Worm (Caenorhabditis elegans) whole organism, young adult: ENCODE measurements around the gene T06D8.9.

Experiments used
- B0019.2 ChIP-seq: fragments of 200-800 bp; sonication (Bioruptor generic); conservative IDR thresholded peaks from 2 replicates; pipeline ENCODE4 v1.3.6; 2022; ENCODE audit warnings: missing genetic modification reagents, missing genetic modification characterization, missing compliant biosample characterization
- B0035.1 ChIP-seq: sonication (generic microtip); optimal IDR thresholded peaks from 2 replicates; lab custom pipeline; 2016; ENCODE audit warnings: missing genetic modification characterization, mild to moderate bottlenecking, missing compliant biosample characterization, missing genotype, missing genetic modification reagents
- B0336.3 ChIP-seq: fragments of 200-800 bp; sonication (Bioruptor generic); IDR thresholded peaks from 2 replicates; pipeline ENCODE4 v1.3.6; 2022; ENCODE audit warnings: missing genetic modification characterization, missing compliant biosample characterization
- D2030.7 ChIP-seq: fragments of 200-800 bp; sonication (Bioruptor generic); IDR thresholded peaks from 2 replicates; pipeline ENCODE4 v1.3.6; 2022; ENCODE audit warnings: missing genetic modification reagents, missing genetic modification characterization, missing compliant biosample characterization
- F23B12.7 ChIP-seq: sonication (generic microtip); optimal IDR thresholded peaks from 2 replicates; lab custom pipeline; 2017; ENCODE audit warnings: missing genetic modification characterization, mild to moderate bottlenecking, missing compliant biosample characterization, antibody characterized with exemption, moderate library complexity; ENCODE audit not compliant: insufficient read depth
- F33H1.4 ChIP-seq: fragments of 200-800 bp; sonication (Bioruptor generic); IDR thresholded peaks from 2 replicates; pipeline ENCODE4 v1.3.6; 2022; ENCODE audit warnings: missing genetic modification reagents, missing genetic modification characterization, missing compliant biosample characterization
- F37B4.10 ChIP-seq: fragments of 200-800 bp; sonication (Bioruptor generic); IDR thresholded peaks from 2 replicates; pipeline ENCODE4 v1.3.6; 2022; ENCODE audit warnings: missing genetic modification characterization, missing compliant biosample characterization
- F49E8.2 ChIP-seq: sonication (generic microtip); optimal IDR thresholded peaks from 3 replicates; lab custom pipeline; 2017; ENCODE audit warnings: missing genetic modification characterization, mild to moderate bottlenecking, missing compliant biosample characterization, antibody characterized with exemption, moderate library complexity; ENCODE audit not compliant: insufficient read depth
- F55B11.4 ChIP-seq: sonication (generic microtip); optimal IDR thresholded peaks from 2 replicates; lab custom pipeline; 2016; ENCODE audit warnings: missing compliant biosample characterization, missing genetic modification characterization, borderline replicate concordance; ENCODE audit not compliant: insufficient read depth
- K12H6.12 ChIP-seq: fragments of 200-800 bp; sonication (Bioruptor generic); optimal IDR thresholded peaks from 2 replicates; lab custom pipeline; 2018; ENCODE audit warnings: mild to moderate bottlenecking, missing genetic modification characterization, missing compliant biosample characterization
- Y53F4B.3 ChIP-seq: fragments of 200-800 bp; sonication (Bioruptor generic); IDR thresholded peaks from 2 replicates; pipeline ENCODE4 v1.3.6; 2022; ENCODE audit warnings: missing genetic modification reagents, missing genetic modification characterization, missing compliant biosample characterization
- Y67H2A.10 ChIP-seq: fragments of 200-800 bp; sonication (Bioruptor generic); conservative IDR thresholded peaks from 2 replicates; pipeline ENCODE4 v1.3.6; 2022; ENCODE audit warnings: missing genetic modification reagents, missing genetic modification characterization, missing compliant biosample characterization
- Y95B8A.8 ChIP-seq: fragments of 200-800 bp; sonication (Bioruptor generic); IDR thresholded peaks from 2 replicates; pipeline ENCODE4 v1.3.6; 2022; ENCODE audit warnings: missing genetic modification reagents, missing genetic modification characterization, missing compliant biosample characterization
- akir-1 ChIP-seq: fragments of 200-800 bp; sonication (Bioruptor generic); optimal IDR thresholded peaks from 2 replicates; lab custom pipeline; 2018; ENCODE audit warnings: mild to moderate bottlenecking, missing genetic modification characterization, moderate library complexity, missing compliant biosample characterization
- ama-1 ChIP-seq, 3 experiments: fragments of 150-350 bp in 1 of 3; sonication (generic microtip) in 2 of 3; optimal IDR thresholded peaks; 2 replicates each; lab custom pipeline; 2014 to 2018; ENCODE audit warnings: missing biosample characterization in 2 of 3, missing genetic modification characterization in 2 of 3, missing genetic modification reagents in 2 of 3
- aptf-3 ChIP-seq: fragments of 200-800 bp; sonication (Bioruptor generic); IDR thresholded peaks from 2 replicates; pipeline ENCODE4 v1.3.6; 2022; ENCODE audit warnings: missing genetic modification characterization, missing compliant biosample characterization
- athp-1 ChIP-seq: sonication (generic microtip); optimal IDR thresholded peaks from 2 replicates; lab custom pipeline; 2017; ENCODE audit warnings: mild to moderate bottlenecking, missing genetic modification characterization, missing compliant biosample characterization
- attf-3 ChIP-seq: fragments of 200-800 bp; sonication (Bioruptor generic); conservative IDR thresholded peaks from 2 replicates; pipeline ENCODE4 v1.3.6; 2022; ENCODE audit warnings: missing genetic modification reagents, missing genetic modification characterization, missing compliant biosample characterization
- attf-6 ChIP-seq: fragments of 200-800 bp; sonication (Bioruptor generic); IDR thresholded peaks from 2 replicates; pipeline ENCODE4 v1.3.6; 2022; ENCODE audit warnings: missing genetic modification reagents, missing genetic modification characterization, missing compliant biosample characterization
- bed-1 ChIP-seq: fragments of 200-800 bp; sonication (Bioruptor generic); IDR thresholded peaks from 2 replicates; pipeline ENCODE4 v1.3.6; 2022; ENCODE audit warnings: missing genetic modification reagents, missing genetic modification characterization, missing compliant biosample characterization
- cebp-1 ChIP-seq, 2 experiments: fragments of 200-800 bp in 1 of 2; sonication (Bioruptor generic) in 1 of 2; sonication (generic microtip) in 1 of 2; IDR thresholded peaks in 1 of 2; optimal IDR thresholded peaks in 1 of 2; 2 replicates each; pipeline versions ENCODE4 v1.3.6 to Lab custom; 2017 to 2022; ENCODE audit warnings: missing compliant biosample characterization in 2 of 2, missing genetic modification characterization in 2 of 2, mild to moderate bottlenecking in 1 of 2, missing genetic modification reagents in 1 of 2, moderate library complexity in 1 of 2
- cebp-2 ChIP-seq: fragments of 200-800 bp; sonication (Bioruptor generic); IDR thresholded peaks from 2 replicates; pipeline ENCODE4 v1.3.6; 2022; ENCODE audit warnings: missing genetic modification characterization, missing compliant biosample characterization
- ceh-91 ChIP-seq: fragments of 200-800 bp; sonication (Bioruptor generic); IDR thresholded peaks from 2 replicates; pipeline ENCODE4 v1.3.6; 2022; ENCODE audit warnings: missing genetic modification reagents, missing genetic modification characterization, missing compliant biosample characterization
- dox-1 ChIP-seq: fragments of 200-800 bp; sonication (Bioruptor generic); IDR thresholded peaks from 2 replicates; pipeline ENCODE4 v1.3.6; 2022; ENCODE audit warnings: missing genetic modification reagents, missing genetic modification characterization, missing compliant biosample characterization
- dpl-1 ChIP-seq: fragments of 150-350 bp; optimal IDR thresholded peaks from 2 replicates; lab custom pipeline; 2014; ENCODE audit warnings: missing biosample characterization, missing genetic modification reagents, missing genetic modification characterization
- ekl-4 ChIP-seq: fragments of 200-800 bp; sonication (Bioruptor generic); IDR thresholded peaks from 2 replicates; pipeline ENCODE4 v1.3.6; 2022; ENCODE audit warnings: missing genetic modification reagents, missing genetic modification characterization, missing compliant biosample characterization
- hmg-20 ChIP-seq: fragments of 200-800 bp; sonication (Bioruptor generic); IDR thresholded peaks from 2 replicates; pipeline ENCODE4 v1.3.6; 2022; ENCODE audit warnings: missing genetic modification reagents, missing genetic modification characterization, missing compliant biosample characterization
- lag-1 ChIP-seq: fragments of 200-800 bp; sonication (Bioruptor generic); IDR thresholded peaks from 2 replicates; pipeline ENCODE4 v1.3.6; 2022; ENCODE audit warnings: missing genetic modification reagents, missing genetic modification characterization, missing compliant biosample characterization
- lin-54 ChIP-seq: fragments of 200-800 bp; sonication (Bioruptor generic); optimal IDR thresholded peaks from 2 replicates; lab custom pipeline; 2018; ENCODE audit warnings: mild to moderate bottlenecking, missing genetic modification characterization, missing compliant biosample characterization
- lir-1 ChIP-seq: fragments of 200-800 bp; sonication (Bioruptor generic); conservative IDR thresholded peaks from 2 replicates; pipeline ENCODE4 v1.3.6; 2022; ENCODE audit warnings: missing genetic modification reagents, missing genetic modification characterization, missing compliant biosample characterization
- madf-10 ChIP-seq: sonication (generic microtip); optimal IDR thresholded peaks from 2 replicates; lab custom pipeline; 2016; ENCODE audit warnings: mild to moderate bottlenecking, missing genetic modification characterization, missing compliant biosample characterization
- madf-3 ChIP-seq: fragments of 200-800 bp; sonication (Bioruptor generic); IDR thresholded peaks from 2 replicates; pipeline ENCODE4 v1.3.6; 2022; ENCODE audit warnings: missing genetic modification reagents, missing genetic modification characterization, missing compliant biosample characterization
- madf-6 ChIP-seq: fragments of 200-800 bp; sonication (Bioruptor generic); IDR thresholded peaks from 2 replicates; pipeline ENCODE4 v1.3.6; 2022; ENCODE audit warnings: missing genetic modification reagents, missing genetic modification characterization, missing compliant biosample characterization
- madf-8 ChIP-seq: fragments of 200-800 bp; sonication (Bioruptor generic); conservative IDR thresholded peaks from 2 replicates; pipeline ENCODE4 v1.3.6; 2022; ENCODE audit warnings: missing genetic modification reagents, missing genetic modification characterization, missing compliant biosample characterization
- nfyb-1 ChIP-seq: fragments of 200-800 bp; sonication (Bioruptor generic); IDR thresholded peaks from 2 replicates; pipeline ENCODE4 v1.3.6; 2022; ENCODE audit warnings: missing genetic modification reagents, missing genetic modification characterization, missing compliant biosample characterization
- nhr-80 ChIP-seq: sonication (generic microtip); optimal IDR thresholded peaks from 2 replicates; lab custom pipeline; 2016; ENCODE audit warnings: missing genetic modification characterization, missing compliant biosample characterization
- rcor-1 ChIP-seq: fragments of 200-800 bp; sonication (Bioruptor generic); IDR thresholded peaks from 2 replicates; pipeline ENCODE4 v1.3.6; 2022; ENCODE audit warnings: missing genetic modification reagents, missing genetic modification characterization, missing compliant biosample characterization
- snpc-1.1 ChIP-seq: sonication (generic microtip); optimal IDR thresholded peaks from 2 replicates; lab custom pipeline; 2017; ENCODE audit warnings: missing genetic modification characterization, mild to moderate bottlenecking, missing compliant biosample characterization, antibody characterized with exemption, moderate library complexity, missing genotype, missing genetic modification reagents; ENCODE audit not compliant: insufficient read depth
- snpc-1.3 ChIP-seq: sonication (generic microtip); optimal IDR thresholded peaks from 2 replicates; lab custom pipeline; 2017; ENCODE audit warnings: missing genetic modification characterization, mild to moderate bottlenecking, missing compliant biosample characterization, antibody characterized with exemption, moderate library complexity, missing genotype, missing genetic modification reagents; ENCODE audit not compliant: insufficient read depth
- snpc-3.4 ChIP-seq: sonication (generic microtip); optimal IDR thresholded peaks from 2 replicates; lab custom pipeline; 2017; ENCODE audit warnings: missing genetic modification characterization, mild to moderate bottlenecking, missing compliant biosample characterization, antibody characterized with exemption, moderate library complexity, missing genotype, missing genetic modification reagents
- snpc-4 ChIP-seq, 5 experiments: fragments of 150-350 bp in 1 of 5; sonication (generic microtip) in 4 of 5; optimal IDR thresholded peaks; 2 replicates each; lab custom pipeline; 2014 to 2018; ENCODE audit warnings: missing genetic modification characterization in 5 of 5, missing biosample characterization in 3 of 5, antibody characterized with exemption in 2 of 5, mild to moderate bottlenecking in 2 of 5, missing compliant biosample characterization in 2 of 5, missing genotype in 2 of 5, moderate library complexity in 2 of 5, missing genetic modification reagents in 1 of 5
- tbp1 ChIP-seq: fragments of 200-800 bp; sonication (Bioruptor generic); optimal IDR thresholded peaks from 2 replicates; lab custom pipeline; 2018; ENCODE audit warnings: mild to moderate bottlenecking, missing genetic modification characterization, missing compliant biosample characterization
- unc-130 ChIP-seq: sonication (generic microtip); optimal IDR thresholded peaks from 2 replicates; lab custom pipeline; 2016; ENCODE audit warnings: missing genetic modification reagents, missing genetic modification characterization, missing compliant biosample characterization
- ztf-6 ChIP-seq: fragments of 200-800 bp; sonication (Bioruptor generic); IDR thresholded peaks from 2 replicates; pipeline ENCODE4 v1.3.6; 2022; ENCODE audit warnings: missing genetic modification reagents, missing genetic modification characterization, missing compliant biosample characterization

Gene T06D8.9

DNA sequence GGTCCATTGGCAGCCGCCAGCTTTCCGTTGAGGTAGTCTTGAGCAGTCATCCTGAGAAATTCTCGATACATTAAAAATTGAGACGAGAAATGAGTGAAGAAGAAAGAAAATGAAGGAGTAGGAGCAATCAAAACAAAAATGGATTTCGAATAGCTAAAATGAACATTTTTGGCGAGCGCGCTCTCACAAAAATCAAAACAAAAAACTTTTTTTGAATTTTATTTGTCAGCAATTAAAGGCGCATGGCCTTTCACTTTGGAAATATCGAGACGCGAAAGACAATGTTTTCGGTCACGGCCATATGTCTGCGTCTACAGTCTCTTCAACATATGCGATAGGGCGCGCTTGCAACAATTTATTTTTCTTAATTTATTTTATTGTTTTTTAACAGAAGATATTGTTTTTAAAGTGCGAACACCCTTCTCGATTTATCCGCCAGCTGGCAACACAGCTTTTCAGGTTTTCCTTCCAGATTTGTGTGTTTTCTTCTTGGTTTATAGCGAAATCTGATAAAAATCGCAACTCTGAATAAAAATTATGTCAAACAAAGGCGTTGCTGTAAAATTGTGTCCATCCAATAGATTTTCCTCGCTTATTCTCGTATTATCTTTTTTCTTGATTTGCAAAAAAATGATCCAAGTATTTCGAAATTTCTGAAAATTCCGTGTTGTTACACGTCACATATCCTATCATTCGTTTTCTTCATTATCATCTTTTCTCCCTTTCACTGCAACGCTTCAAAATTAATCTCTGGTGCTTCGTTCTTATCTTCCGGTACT is at the start of gene T06D8.9, which contains the start of gene rpn-9:
Gene T06D8.9 (plus strand): TSS at position 729 of the 779 bp plus-strand sequence.
Gene rpn-9 (minus strand): TSS at position 51 of the 779 bp plus-strand sequence.
- TF ChIP-seq nfyb-1 (GFP tag; lab: Robert Waterston, UW) (peak; percentile 20; the same call in 1 of the 2 replicates), F49E8.2 (peak; percentile 66), F23B12.7 (tag; lab: Kevin White, UChicago) (peak; percentile 90), madf-6 (GFP tag; lab: Robert Waterston, UW) (peak; percentile 90), ama-1 (optimal IDR thresholded peaks at IDR 0.05; lab: Kevin White, UChicago) (no peak), ama-1 (GFP tag; optimal IDR thresholded peaks at IDR 0.05; lab: Kevin White, UChicago) (no peak), Y67H2A.10 (GFP tag; lab: Robert Waterston, UW) (peak; percentile 45; the same call in 1 of the 2 replicates), madf-8 (GFP tag; lab: Robert Waterston, UW) (peak; percentile 66), ztf-6 (GFP tag; lab: Robert Waterston, UW) (no peak), tbp1 (GFP tag; lab: Kevin White, UChicago) (peak; percentile 67), akir-1 (GFP tag; lab: Kevin White, UChicago) (no peak), B0336.3 (peak; percentile 28; the same call in 1 of the 2 replicates), snpc-1.3 (tag; lab: Kevin White, UChicago) (peak; percentile 82), attf-6 (GFP tag; lab: Robert Waterston, UW) (peak; percentile 29; the same call in 1 of the 2 replicates), F55B11.4 (tag; lab: Kevin White, UChicago) (no peak), Y95B8A.8 (GFP tag; lab: Robert Waterston, UW) (peak; percentile 77; the same call in 1 of the 2 replicates), K12H6.12 (tag; lab: Kevin White, UChicago) (peak; percentile 48), snpc-3.4 (tag; lab: Kevin White, UChicago) (peak; percentile 48), Y53F4B.3 (GFP tag; lab: Robert Waterston, UW) (no peak), cebp-1 (GFP tag; IDR thresholded peaks at IDR 0.05; lab: Robert Waterston, UW) (no peak; the same call in 1 of the 2 replicates), cebp-1 (tag; optimal IDR thresholded peaks at IDR 0.05; lab: Kevin White, UChicago) (peak; percentile 64), dpl-1 (peak; percentile 66), ceh-91 (GFP tag; lab: Robert Waterston, UW) (peak; percentile 86), F37B4.10 (no peak), hmg-20 (GFP tag; lab: Robert Waterston, UW) (no peak), lin-54 (GFP tag; lab: Kevin White, UChicago) (peak; percentile 87), D2030.7 (GFP tag; lab: Robert Waterston, UW) (peak; percentile 89), aptf-3 (GFP tag; lab: Robert Waterston, UW) (no peak), unc-130 (GFP tag; lab: Kevin White, UChicago) (peak; percentile 70), B0035.1 (tag; lab: Kevin White, UChicago) (no peak), nhr-80 (tag; lab: Kevin White, UChicago) (peak; percentile 64), F33H1.4 (GFP tag; lab: Robert Waterston, UW) (peak; percentile 84), snpc-1.1 (peak; percentile 83), attf-3 (GFP tag; lab: Robert Waterston, UW) (peak; percentile 82), lir-1 (GFP tag; lab: Robert Waterston, UW) (peak; percentile 58; the same call in 1 of the 2 replicates), B0019.2 (GFP tag; lab: Robert Waterston, UW) (peak; percentile 78), athp-1 (tag; lab: Kevin White, UChicago) (peak; percentile 52), cebp-2 (no peak), lag-1 (GFP tag; lab: Robert Waterston, UW) (no peak), madf-10 (tag; lab: Kevin White, UChicago) (peak; percentile 18), madf-3 (GFP tag; lab: Robert Waterston, UW) (0 out of 2 replicates have a peak, but pooled peaks have one; percentile 15), snpc-4 (GFP tag; optimal IDR thresholded peaks at IDR 0.05; lab: Kevin White, UChicago) (peak; percentile 17), snpc-4 (tag; optimal IDR thresholded peaks at IDR 0.05; lab: Kevin White, UChicago) (peak; percentile 70 to 80 (median 76)), bed-1 (GFP tag; lab: Robert Waterston, UW) (no peak), rcor-1 (peak; percentile 76), ekl-4 (peak; percentile 68), dox-1 (GFP tag; lab: Robert Waterston, UW) (peak; percentile 88)
